Fruit fly (Drosophila melanogaster): Measurements from ENCODE around the gene bam.
A peak's percentile ranks its signal among the peaks of the same experiment; 100 is the strongest.

Gene bam

dm6 chr3R:25232271-25232989 is 12.5 kb downstream of the bam start, which contains the start of gene Cad96Cb (continued):
- peak; percentile 40; the same call in 1 of the 2 replicates for TF ChIP-seq CG9215 (GFP tag; IDR thresholded peaks at IDR 0.05)
- no peak for TF ChIP-seq Tbp (GFP tag; optimal IDR thresholded peaks at IDR 0.05)
- peak; percentile 84 for TF ChIP-seq CG13775 (GFP tag; optimal IDR thresholded peaks at IDR 0.05)
- TF ChIP-seq CG8765 (GFP tag; IDR thresholded peaks at IDR 0.05) = no peak
- peak; percentile 75 for TF ChIP-seq crol (GFP tag; IDR thresholded peaks at IDR 0.05)
- TF ChIP-seq CG12299 (tag; optimal IDR thresholded peaks at IDR 0.05) = peak; percentile 8
- peak; percentile 70 for TF ChIP-seq NfI (GFP tag; optimal IDR thresholded peaks at IDR 0.05)
- peak; percentile 78 for TF ChIP-seq pb (GFP tag; optimal IDR thresholded peaks at IDR 0.05)
- TF ChIP-seq CG10267 (tag; optimal IDR thresholded peaks at IDR 0.05) = peak; percentile 84
- peak; percentile 44; the same call in 1 of the 2 replicates for TF ChIP-seq danr (GFP tag; IDR thresholded peaks at IDR 0.05)
- TF ChIP-seq CG16813 (GFP tag; IDR thresholded peaks at IDR 0.05; ENCODE audit: partially characterized antibody) = no peak
- no peak for TF ChIP-seq usp (GFP tag; optimal IDR thresholded peaks at IDR 0.05)
- peak; percentile 93 for TF ChIP-seq Med (GFP tag)
- peak; percentile 24 for TF ChIP-seq fd3F (GFP tag; optimal IDR thresholded peaks at IDR 0.05)
- no peak for TF ChIP-seq zf30C (GFP tag; optimal IDR thresholded peaks at IDR 0.05)
- TF ChIP-seq unpg (GFP tag; optimal IDR thresholded peaks at IDR 0.05) = peak; percentile 82
- TF ChIP-seq sc (optimal IDR thresholded peaks at IDR 0.05) = no peak
- peak; percentile 87 for TF ChIP-seq sc (GFP tag; optimal IDR thresholded peaks at IDR 0.05)
- no peak for TF ChIP-seq Gsc (GFP tag; IDR thresholded peaks at IDR 0.05)
- no peak for TF ChIP-seq vnd (GFP tag; IDR thresholded peaks at IDR 0.05; ENCODE audit: partially characterized antibody)
- TF ChIP-seq D (optimal IDR thresholded peaks at IDR 0.05) = no peak
- TF ChIP-seq D (GFP tag; optimal IDR thresholded peaks at IDR 0.05) = peak; percentile 92
- peak; percentile 61 for TF ChIP-seq HLH54F (GFP tag; optimal IDR thresholded peaks at IDR 0.05)
- 0 out of 2 replicates have a peak, but pooled peaks have one; percentile 32 for TF ChIP-seq tna (GFP tag; IDR thresholded peaks at IDR 0.05; ENCODE audit: partially characterized antibody)
- no peak for TF ChIP-seq Scr (GFP tag; IDR thresholded peaks at IDR 0.05; ENCODE audit: partially characterized antibody)
- TF ChIP-seq gcm (GFP tag; optimal IDR thresholded peaks at IDR 0.05) = peak; percentile 86
- peak; percentile 65; the same call in 1 of the 2 replicates for TF ChIP-seq ara (GFP tag; IDR thresholded peaks at IDR 0.05)
- TF ChIP-seq CG12219 (GFP tag; optimal IDR thresholded peaks at IDR 0.05) = peak; percentile 69
- 0 out of 3 replicates have a peak, but pooled peaks have one; percentile 50 for TF ChIP-seq CG7357 (GFP tag; IDR thresholded peaks at IDR 0.05)
- TF ChIP-seq D19B (GFP tag; optimal IDR thresholded peaks at IDR 0.05) = peak; percentile 31
- peak; percentile 22 for TF ChIP-seq TFAM (GFP tag; optimal IDR thresholded peaks at IDR 0.05)
- peak; percentile 64 for TF ChIP-seq tgo (GFP tag; IDR thresholded peaks at IDR 0.05)
- 0 out of 3 replicates have a peak, but pooled peaks have one; percentile 41 for TF ChIP-seq CG6175 (GFP tag; IDR thresholded peaks at IDR 0.05)
- TF ChIP-seq CG13624 (GFP tag; optimal IDR thresholded peaks at IDR 0.05) = no peak
- peak; percentile 76 for TF ChIP-seq jumu (GFP tag; optimal IDR thresholded peaks at IDR 0.05)
- peak; percentile 81 for TF ChIP-seq grau (tag; optimal IDR thresholded peaks at IDR 0.05)
- TF ChIP-seq lmd (GFP tag; IDR thresholded peaks at IDR 0.05) = peak; percentile 61; the same call in 1 of the 2 replicates
- peak; percentile 74 for TF ChIP-seq HHEX (GFP tag; optimal IDR thresholded peaks at IDR 0.05)
- TF ChIP-seq Hr3 (GFP tag; optimal IDR thresholded peaks at IDR 0.05) = peak; percentile 79
- TF ChIP-seq Blimp-1 (GFP tag; optimal IDR thresholded peaks at IDR 0.05) = peak; percentile 83
- peak; percentile 72 for TF ChIP-seq run (tag; optimal IDR thresholded peaks at IDR 0.05)
- TF ChIP-seq sens-2 (GFP tag; IDR thresholded peaks at IDR 0.05) = no peak
- TF ChIP-seq zen (tag; optimal IDR thresholded peaks at IDR 0.05) = peak; percentile 57
- no peak for TF ChIP-seq knrl (GFP tag; IDR thresholded peaks at IDR 0.05; ENCODE audit: partially characterized antibody)
- peak; percentile 86 for TF ChIP-seq gsb-n (tag; optimal IDR thresholded peaks at IDR 0.05)
- peak; percentile 78 for TF ChIP-seq CG18599 (GFP tag; optimal IDR thresholded peaks at IDR 0.05)
- TF ChIP-seq so (GFP tag; IDR thresholded peaks at IDR 0.05) = peak; percentile 66; the same call in 1 of the 3 replicates
- TF ChIP-seq ems (GFP tag; optimal IDR thresholded peaks at IDR 0.05) = peak; percentile 76
- peak; percentile 73 for TF ChIP-seq CG1602 (GFP tag; optimal IDR thresholded peaks at IDR 0.05)
